Worm (Caenorhabditis elegans) whole organism, L1 larva: ENCODE measurements around the gene nhr-253.

ENCODE experiments used
- C04F5.9 ChIP-seq: sonication (generic microtip); optimal IDR thresholded peaks from 2 replicates; lab custom pipeline; 2016; ENCODE audit warnings: missing genetic modification characterization, missing compliant biosample characterization
- alr-1 ChIP-seq: fragments of 200-800 bp; sonication (Bioruptor generic); optimal IDR thresholded peaks from 2 replicates; lab custom pipeline; 2018; ENCODE audit warnings: borderline replicate concordance, mild to moderate bottlenecking, missing genetic modification characterization, missing compliant biosample characterization
- aly-2 ChIP-seq: fragments of 150-350 bp; optimal IDR thresholded peaks from 2 replicates; lab custom pipeline; 2014; ENCODE audit warnings: missing biosample characterization, missing genetic modification characterization
- blmp-1 ChIP-seq: fragments of 150-350 bp; optimal IDR thresholded peaks from 2 replicates; lab custom pipeline; 2014; ENCODE audit warnings: missing biosample characterization, missing genetic modification characterization
- ceh-63 ChIP-seq: fragments of 200-800 bp; sonication (Bioruptor generic); optimal IDR thresholded peaks from 2 replicates; lab custom pipeline; 2018; ENCODE audit warnings: mild to moderate bottlenecking, missing genetic modification characterization, missing compliant biosample characterization
- ceh-8 ChIP-seq: fragments of 200-800 bp; sonication (Bioruptor generic); optimal IDR thresholded peaks from 2 replicates; lab custom pipeline; 2018; ENCODE audit warnings: mild to moderate bottlenecking, missing genetic modification characterization, moderate library complexity, missing compliant biosample characterization
- ceh-88 ChIP-seq: fragments of 200-800 bp; sonication (Bioruptor generic); IDR thresholded peaks from 2 replicates; pipeline ENCODE4 v1.3.6; 2022; ENCODE audit warnings: missing genetic modification characterization, missing compliant biosample characterization
- efl-1 ChIP-seq, 4 experiments: fragments of 150-350 bp; optimal IDR thresholded peaks in 3 of 4; peaks in 1 of 4; 1 replicate in 1 of 4; 2 replicates in 3 of 4; lab custom pipeline; 2014; ENCODE audit warnings: missing biosample characterization in 2 of 4, missing genetic modification characterization in 2 of 4, missing genetic modification reagents in 2 of 4
- egl-13 ChIP-seq: sonication (generic microtip); optimal IDR thresholded peaks from 2 replicates; lab custom pipeline; 2016; ENCODE audit warnings: missing genotype, missing genetic modification reagents, missing genetic modification characterization, missing compliant biosample characterization
- egl-27 ChIP-seq, 2 experiments: fragments of 150-350 bp in 1 of 2; sonication (generic microtip); optimal IDR thresholded peaks; 3 replicates each; lab custom pipeline; 2017 to 2018; ENCODE audit warnings: missing biosample characterization in 2 of 2, missing genetic modification characterization in 2 of 2, missing genetic modification reagents in 2 of 2
- elt-2 ChIP-seq: sonication (generic microtip); optimal IDR thresholded peaks from 2 replicates; lab custom pipeline; 2016; ENCODE audit warnings: missing genetic modification characterization, mild to moderate bottlenecking, inconsistent platforms, missing compliant biosample characterization, missing genetic modification reagents
- elt-3 ChIP-seq, 6 experiments: fragments of 150-350 bp in 1 of 6; sonication (generic microtip); optimal IDR thresholded peaks; 2 replicates each; lab custom pipeline; 2017 to 2018; ENCODE audit warnings: missing biosample characterization in 6 of 6, missing genetic modification characterization in 6 of 6, inconsistent platforms in 1 of 6
- fkh-4 ChIP-seq: sonication (generic microtip); optimal IDR thresholded peaks from 2 replicates; lab custom pipeline; 2016; ENCODE audit warnings: missing compliant biosample characterization, missing genetic modification characterization, borderline replicate concordance
- grh-1 ChIP-seq: fragments of 200-800 bp; sonication (Bioruptor generic); IDR thresholded peaks from 2 replicates; pipeline ENCODE4 v1.3.6; 2022; ENCODE audit warnings: missing genetic modification reagents, missing genetic modification characterization, missing compliant biosample characterization
- hlh-4 ChIP-seq: sonication (generic microtip); optimal IDR thresholded peaks from 2 replicates; lab custom pipeline; 2016; ENCODE audit warnings: mild to moderate bottlenecking, missing genetic modification characterization, missing compliant biosample characterization
- hpl-2 ChIP-seq: fragments of 150-350 bp; optimal IDR thresholded peaks from 2 replicates; lab custom pipeline; 2014; ENCODE audit warnings: missing biosample characterization, missing genetic modification reagents, missing genetic modification characterization
- irx-1 ChIP-seq: sonication (generic microtip); optimal IDR thresholded peaks from 2 replicates; lab custom pipeline; 2016; ENCODE audit warnings: missing genetic modification characterization, missing compliant biosample characterization
- jun-1 ChIP-seq: fragments of 150-350 bp; optimal IDR thresholded peaks from 2 replicates; lab custom pipeline; 2014; ENCODE audit warnings: missing biosample characterization, missing genetic modification reagents, missing genetic modification characterization
- lin-13 ChIP-seq: fragments of 150-350 bp; optimal IDR thresholded peaks from 2 replicates; lab custom pipeline; 2014; ENCODE audit warnings: missing biosample characterization, missing genetic modification reagents, missing genetic modification characterization
- lin-14 ChIP-seq: fragments of 200-800 bp; sonication (Bioruptor generic); optimal IDR thresholded peaks from 2 replicates; lab custom pipeline; 2018; ENCODE audit warnings: mild to moderate bottlenecking, missing genetic modification characterization, moderate library complexity, missing compliant biosample characterization
- lin-35 ChIP-seq, 2 experiments: fragments of 150-350 bp; optimal IDR thresholded peaks; 2 replicates each; lab custom pipeline; 2014; ENCODE audit warnings: missing biosample characterization in 2 of 2, missing genetic modification characterization in 2 of 2, missing genetic modification reagents in 2 of 2
- lin-39 ChIP-seq: fragments of 150-350 bp; optimal IDR thresholded peaks from 2 replicates; lab custom pipeline; 2014; ENCODE audit warnings: missing biosample characterization, missing genetic modification reagents, missing genetic modification characterization
- lir-3 ChIP-seq: sonication (generic microtip); optimal IDR thresholded peaks from 2 replicates; lab custom pipeline; 2016; ENCODE audit warnings: mild to moderate bottlenecking, missing genetic modification characterization, moderate library complexity, missing compliant biosample characterization; ENCODE audit not compliant: poor library complexity
- mab-9 ChIP-seq: fragments of 200-800 bp; sonication (Bioruptor generic); IDR thresholded peaks from 2 replicates; pipeline ENCODE4 v1.3.6; 2022; ENCODE audit warnings: missing genetic modification reagents, missing genetic modification characterization, missing compliant biosample characterization
- nhr-20 ChIP-seq: sonication (generic microtip); optimal IDR thresholded peaks from 2 replicates; lab custom pipeline; 2016; ENCODE audit warnings: mild to moderate bottlenecking, missing genetic modification characterization, missing compliant biosample characterization
- nhr-76 ChIP-seq: sonication (generic microtip); optimal IDR thresholded peaks from 2 replicates; lab custom pipeline; 2017; ENCODE audit warnings: missing biosample characterization, missing genetic modification characterization
- nhr-77 ChIP-seq: fragments of 150-350 bp; optimal IDR thresholded peaks from 2 replicates; lab custom pipeline; 2014; ENCODE audit warnings: missing biosample characterization, missing genetic modification characterization
- nhr-85 ChIP-seq: sonication (generic microtip); peaks from one replicate; lab custom pipeline; 2016; ENCODE audit warnings: missing genetic modification characterization, inconsistent platforms, missing compliant biosample characterization
- pax-3 ChIP-seq: fragments of 200-800 bp; sonication (Bioruptor generic); optimal IDR thresholded peaks from 2 replicates; lab custom pipeline; 2018; ENCODE audit warnings: mild to moderate bottlenecking, missing genetic modification characterization, moderate library complexity, missing compliant biosample characterization
- rnt-1 ChIP-seq: sonication (generic microtip); optimal IDR thresholded peaks from 2 replicates; lab custom pipeline; 2016; ENCODE audit warnings: mild to moderate bottlenecking, missing genetic modification characterization, moderate library complexity, missing compliant biosample characterization
- sox-4 ChIP-seq: sonication (generic microtip); optimal IDR thresholded peaks from 2 replicates; lab custom pipeline; 2016; ENCODE audit warnings: missing genetic modification characterization, missing compliant biosample characterization
- sptf-1 ChIP-seq: fragments of 150-350 bp; optimal IDR thresholded peaks from 2 replicates; lab custom pipeline; 2014; ENCODE audit warnings: missing biosample characterization, missing genetic modification characterization
- swsn-7 ChIP-seq: sonication (generic microtip); optimal IDR thresholded peaks from 2 replicates; lab custom pipeline; 2016; ENCODE audit warnings: missing genetic modification characterization, missing compliant biosample characterization
- tbx-2 ChIP-seq: sonication (generic microtip); optimal IDR thresholded peaks from 2 replicates; lab custom pipeline; 2016; ENCODE audit warnings: missing genetic modification characterization, missing compliant biosample characterization
- tlp-1 ChIP-seq: fragments of 150-350 bp; optimal IDR thresholded peaks from 2 replicates; lab custom pipeline; 2014; ENCODE audit warnings: missing biosample characterization, missing genetic modification characterization
- unc-62 ChIP-seq: fragments of 150-350 bp; optimal IDR thresholded peaks from 2 replicates; lab custom pipeline; 2014; ENCODE audit warnings: missing biosample characterization, missing genetic modification reagents, missing genetic modification characterization
- unc-86 ChIP-seq: sonication (generic microtip); optimal IDR thresholded peaks from 2 replicates; lab custom pipeline; 2016; ENCODE audit warnings: missing genetic modification characterization, missing compliant biosample characterization
- vab-15 ChIP-seq: sonication (generic microtip); optimal IDR thresholded peaks from 2 replicates; lab custom pipeline; 2017; ENCODE audit warnings: missing genotype, mild to moderate bottlenecking, missing genetic modification characterization, missing compliant biosample characterization
- zip-4 ChIP-seq: fragments of 200-800 bp; sonication (Bioruptor generic); optimal IDR thresholded peaks from 2 replicates; lab custom pipeline; 2018; ENCODE audit warnings: mild to moderate bottlenecking, missing genetic modification characterization, moderate library complexity, missing compliant biosample characterization
- ztf-11 ChIP-seq, 2 experiments: sonication (generic microtip); optimal IDR thresholded peaks; 2 replicates each; lab custom pipeline; 2016 to 2017; ENCODE audit warnings: missing genetic modification characterization in 2 of 2, missing biosample characterization in 1 of 2, missing compliant biosample characterization in 1 of 2

Gene nhr-253

DNA sequence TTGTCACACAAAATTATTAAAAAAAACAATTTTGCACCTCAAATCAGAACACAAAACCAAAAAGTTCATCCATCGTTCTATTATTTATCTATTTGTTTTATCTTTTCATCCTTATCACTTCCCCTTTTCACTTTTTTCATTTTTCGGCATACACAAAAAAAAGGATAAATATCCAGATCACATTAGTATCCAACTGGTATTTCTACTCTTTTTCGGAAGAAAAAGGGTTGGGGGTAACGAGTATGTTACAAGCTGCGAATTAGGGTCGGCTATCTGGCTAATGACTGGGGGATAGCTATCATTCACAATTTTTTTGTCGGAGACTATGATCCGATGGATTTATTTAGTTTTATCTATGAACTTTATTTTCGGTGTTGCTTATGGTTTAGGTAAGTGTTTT lies 26.4 kb upstream of the nhr-253 start, which contains the start of gene mltn-7:
Gene mltn-7 (plus strand): TSS at position 301 of the 400 bp plus-strand sequence.
- TF ChIP-seq nhr-20 (tag; lab: Kevin White, UChicago) = no peak
- TF ChIP-seq rnt-1 (tag; lab: Kevin White, UChicago) = no peak
- no peak for TF ChIP-seq ceh-88 (GFP tag; lab: Robert Waterston, UW)
- TF ChIP-seq aly-2 (tag; lab: Kevin White, UChicago) = no peak
- TF ChIP-seq hlh-4 (tag; lab: Kevin White, UChicago) = no peak
- no peak for TF ChIP-seq tbx-2 (tag; lab: Kevin White, UChicago)
- TF ChIP-seq blmp-1 = peak; percentile 15
- TF ChIP-seq, all 84 proteins: peak for 1

ce11 chrV:373192-373591 lies 23.2 kb upstream of the nhr-253 start:
- TF ChIP-seq sox-4 (tag; lab: Kevin White, UChicago) (no peak), unc-86 (tag; lab: Kevin White, UChicago) (no peak), lin-14 (no peak), lin-13 (GFP tag; lab: Kevin White, UChicago) (no peak), egl-13 (tag; lab: Kevin White, UChicago) (no peak), jun-1 (tag; lab: Kevin White, UChicago) (no peak), elt-2 (tag; lab: Kevin White, UChicago) (no peak), lin-35 (GFP tag; optimal IDR thresholded peaks at IDR 0.05; lab: Kevin White, UChicago) (no peak), lir-3 (no peak)
- TF ChIP-seq, all 84 proteins: peak for 0

DNA sequence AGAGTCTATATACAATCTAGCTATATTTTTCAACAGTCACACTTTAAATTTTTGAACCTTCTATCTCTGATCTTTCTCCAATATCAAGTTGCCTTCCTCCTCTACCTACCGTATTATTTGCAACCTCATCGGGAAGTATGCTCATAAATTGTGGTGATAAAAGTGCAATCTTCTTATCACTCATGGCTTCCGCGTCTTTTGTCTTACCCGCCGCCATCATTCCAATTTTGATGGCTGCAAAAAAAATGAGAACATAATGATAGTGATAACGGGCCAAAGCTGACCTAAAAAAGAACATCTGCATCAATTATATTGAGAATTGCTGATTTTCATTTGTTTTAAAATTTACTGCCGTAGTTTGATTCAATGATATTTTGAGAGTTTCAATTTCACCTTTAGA lies 19.6 kb upstream of the nhr-253 start:
- no peak for TF ChIP-seq sptf-1 (tag; lab: Kevin White, UChicago)
- no peak for TF ChIP-seq efl-1 (optimal IDR thresholded peaks at IDR 0.05; lab: Kevin White, UChicago)
- TF ChIP-seq efl-1 (GFP tag; optimal IDR thresholded peaks at IDR 0.05 in 1 of 2; lab: Kevin White, UChicago) = peak in 1 of 2 experiments; percentile 35

ce11 chrV:378231-378630 lies 18.2 kb upstream of the nhr-253 start:
- no peak for TF ChIP-seq zip-4 (GFP tag; lab: Kevin White, UChicago)
- TF ChIP-seq C04F5.9 (tag; lab: Kevin White, UChicago) = no peak
- peak; percentile 34 for TF ChIP-seq blmp-1
- TF ChIP-seq lin-35 (GFP tag; optimal IDR thresholded peaks at IDR 0.05; lab: Kevin White, UChicago) = no peak
- peak; percentile 44 for TF ChIP-seq nhr-85 (tag; lab: Kevin White, UChicago)
- TF ChIP-seq ceh-63 = no peak
- TF ChIP-seq egl-27 (tag; optimal IDR thresholded peaks at IDR 0.05; lab: Kevin White, UChicago) = no peak
- TF ChIP-seq sptf-1 (tag; lab: Kevin White, UChicago) = no peak
- no peak for TF ChIP-seq alr-1
- TF ChIP-seq irx-1 (tag; lab: Kevin White, UChicago) = no peak
- TF ChIP-seq pax-3 = no peak
- no peak for TF ChIP-seq ztf-11 (tag; optimal IDR thresholded peaks at IDR 0.05; lab: Kevin White, UChicago)
- TF ChIP-seq tlp-1 = no peak
- no peak for TF ChIP-seq vab-15 (tag; lab: Kevin White, UChicago)
- TF ChIP-seq nhr-20 (tag; lab: Kevin White, UChicago) = peak; percentile 15
- no peak for TF ChIP-seq unc-62 (GFP tag; lab: Kevin White, UChicago)

ce11 chrV:380186-380585 lies 16.2 kb upstream of the nhr-253 start, which contains the start of gene mltn-8:
mltn-8 (minus strand) TSS chrV:380286.
- TF ChIP-seq lin-39 = no peak
- TF ChIP-seq elt-3 (tag; optimal IDR thresholded peaks at IDR 0.05; lab: Kevin White, UChicago) = no peak
- TF ChIP-seq pax-3 = no peak
- no peak for TF ChIP-seq egl-27 (tag; optimal IDR thresholded peaks at IDR 0.05; lab: Kevin White, UChicago)
- TF ChIP-seq grh-1 (GFP tag; lab: Robert Waterston, UW) = no peak
- no peak for TF ChIP-seq lir-3
- no peak for TF ChIP-seq ceh-63
- no peak for TF ChIP-seq nhr-77 (tag; lab: Kevin White, UChicago)
- TF ChIP-seq nhr-76 (tag; lab: Kevin White, UChicago) = no peak
- TF ChIP-seq ceh-8 (GFP tag; lab: Kevin White, UChicago) = no peak
- TF ChIP-seq hpl-2 (GFP tag; lab: Kevin White, UChicago) = no peak
- TF ChIP-seq mab-9 (GFP tag; lab: Robert Waterston, UW) = no peak
- TF ChIP-seq swsn-7 (tag; lab: Kevin White, UChicago) = no peak
- TF ChIP-seq hlh-4 (tag; lab: Kevin White, UChicago) = no peak
- TF ChIP-seq vab-15 (tag; lab: Kevin White, UChicago) = no peak
- TF ChIP-seq fkh-4 (tag; lab: Kevin White, UChicago) = no peak
